Fruit fly (Drosophila melanogaster): ENCODE results near the gene CG10343.

CG10343 gene

dm6 chr2L:18751337-18751736, 48.1 kb downstream of the CG10343 start:
- TF ChIP-seq Hr4 (GFP tag; optimal IDR thresholded peaks at IDR 0.05) (peak; percentile 44), CG6276 (GFP tag; optimal IDR thresholded peaks at IDR 0.05) (peak; percentile 31), CG4318 (GFP tag; optimal IDR thresholded peaks at IDR 0.05) (peak; percentile 71), eg (GFP tag; IDR thresholded peaks at IDR 0.05) (no peak), dac (GFP tag; optimal IDR thresholded peaks at IDR 0.05) (peak; percentile 44), Sox15 (GFP tag; optimal IDR thresholded peaks at IDR 0.05) (no peak), lz (GFP tag; optimal IDR thresholded peaks at IDR 0.05) (no peak), dsx (GFP tag; optimal IDR thresholded peaks at IDR 0.05; ENCODE audit: poor library complexity, severe bottlenecking) (no peak), salr (GFP tag; optimal IDR thresholded peaks at IDR 0.05) (peak in 1 of 2 experiments; percentile 37), CG32006 (GFP tag; optimal IDR thresholded peaks at IDR 0.05) (peak; percentile 74)

dm6 chr2L:18752038-18752437, 48.8 kb downstream of the CG10343 start:
- peak; percentile 57 for TF ChIP-seq Ets96B (tag; optimal IDR thresholded peaks at IDR 0.05)
- peak in 1 of 2 experiments; percentile 16 for TF ChIP-seq salr (GFP tag; optimal IDR thresholded peaks at IDR 0.05)
- peak; percentile 50 for TF ChIP-seq CG16779 (tag; optimal IDR thresholded peaks at IDR 0.05)
- TF ChIP-seq achi (GFP tag; optimal IDR thresholded peaks at IDR 0.05) = peak; percentile 58
- TF ChIP-seq fd85E (GFP tag; optimal IDR thresholded peaks at IDR 0.05) = no peak
- TF ChIP-seq OdsH (GFP tag; optimal IDR thresholded peaks at IDR 0.05) = peak; percentile 49
- TF ChIP-seq net (GFP tag; optimal IDR thresholded peaks at IDR 0.05) = peak; percentile 21
- TF ChIP-seq dac (GFP tag; optimal IDR thresholded peaks at IDR 0.05) = peak; percentile 69
- peak; percentile 84 for TF ChIP-seq Hr4 (GFP tag; optimal IDR thresholded peaks at IDR 0.05)
- TF ChIP-seq Lpt (GFP tag; optimal IDR thresholded peaks at IDR 0.05) = peak; percentile 66
- no peak for TF ChIP-seq Hr38 (GFP tag; optimal IDR thresholded peaks at IDR 0.05)
- TF ChIP-seq CG11294 (GFP tag; IDR thresholded peaks at IDR 0.05) = peak; percentile 65
- TF ChIP-seq eg (GFP tag; IDR thresholded peaks at IDR 0.05) = peak; percentile 76
- TF ChIP-seq fd59A (GFP tag; optimal IDR thresholded peaks at IDR 0.05) = peak; percentile 20
- TF ChIP-seq Gug (GFP tag; IDR thresholded peaks at IDR 0.05) = peak; percentile 57
- peak; percentile 49 for TF ChIP-seq Sox14 (GFP tag; optimal IDR thresholded peaks at IDR 0.05)
- TF ChIP-seq CG10631 (GFP tag; optimal IDR thresholded peaks at IDR 0.05) = peak; percentile 59
- TF ChIP-seq CG4318 (GFP tag; optimal IDR thresholded peaks at IDR 0.05) = peak; percentile 69
- peak; percentile 85 for TF ChIP-seq CG15336 (GFP tag; IDR thresholded peaks at IDR 0.05)
- peak; percentile 12 for TF ChIP-seq Eip75B (GFP tag; optimal IDR thresholded peaks at IDR 0.05)
- TF ChIP-seq CG11902 (GFP tag; optimal IDR thresholded peaks at IDR 0.05) = no peak
- peak; percentile 32 for TF ChIP-seq pdm3 (GFP tag; optimal IDR thresholded peaks at IDR 0.05)
- no peak for TF ChIP-seq CG7368 (GFP tag; optimal IDR thresholded peaks at IDR 0.05)
- no peak for TF ChIP-seq CG9139 (GFP tag; optimal IDR thresholded peaks at IDR 0.05)
- TF ChIP-seq CG32006 (GFP tag; optimal IDR thresholded peaks at IDR 0.05) = peak; percentile 78
- TF ChIP-seq CG3032 (tag; optimal IDR thresholded peaks at IDR 0.05) = peak; percentile 16
- TF ChIP-seq CG6163 (GFP tag; IDR thresholded peaks at IDR 0.05) = peak; percentile 75
- TF ChIP-seq CG6276 (GFP tag; optimal IDR thresholded peaks at IDR 0.05) = peak; percentile 72
- peak; percentile 88 for TF ChIP-seq CG8119 (GFP tag; IDR thresholded peaks at IDR 0.05)
- TF ChIP-seq dsx (GFP tag; optimal IDR thresholded peaks at IDR 0.05; ENCODE audit: poor library complexity, severe bottlenecking) = no peak
- TF ChIP-seq CG10669 (GFP tag; optimal IDR thresholded peaks at IDR 0.05) = no peak
- peak; percentile 33 for TF ChIP-seq acj6 (GFP tag; optimal IDR thresholded peaks at IDR 0.05)
- peak; percentile 89 for TF ChIP-seq Eip78C (GFP tag)
- TF ChIP-seq CG3919 (GFP tag; optimal IDR thresholded peaks at IDR 0.05) = peak; percentile 31

dm6 chr2L:18752823-18753222, 49.5 kb downstream of the CG10343 start:
- no peak for TF ChIP-seq fkh (GFP tag; optimal IDR thresholded peaks at IDR 0.05)
- no peak for TF ChIP-seq CG9139 (GFP tag; optimal IDR thresholded peaks at IDR 0.05)
- TF ChIP-seq CG6808 (GFP tag; optimal IDR thresholded peaks at IDR 0.05) = no peak
- no peak for TF ChIP-seq Hr39 (GFP tag; optimal IDR thresholded peaks at IDR 0.05)
- TF ChIP-seq CG34406 (GFP tag; optimal IDR thresholded peaks at IDR 0.05) = no peak
- TF ChIP-seq svp (GFP tag) = no peak
- no peak for TF ChIP-seq Ets21C (GFP tag; optimal IDR thresholded peaks at IDR 0.05)
- TF ChIP-seq CG3919 (GFP tag; optimal IDR thresholded peaks at IDR 0.05) = peak; percentile 3
- TF ChIP-seq CG11762 (GFP tag; optimal IDR thresholded peaks at IDR 0.05; ENCODE audit: insufficient read depth) = peak; percentile 23
- no peak for TF ChIP-seq CG3032 (tag; optimal IDR thresholded peaks at IDR 0.05)
- no peak for TF ChIP-seq acj6 (GFP tag; optimal IDR thresholded peaks at IDR 0.05)
- peak; percentile 63 for TF ChIP-seq CG15336 (GFP tag; IDR thresholded peaks at IDR 0.05)
- no peak for TF ChIP-seq Met (GFP tag; optimal IDR thresholded peaks at IDR 0.05)
- no peak for TF ChIP-seq CG6854 (GFP tag; optimal IDR thresholded peaks at IDR 0.05)
- TF ChIP-seq Eip75B (GFP tag; optimal IDR thresholded peaks at IDR 0.05) = peak; percentile 3
- TF ChIP-seq CG8632 (GFP tag; optimal IDR thresholded peaks at IDR 0.05) = no peak
- peak; percentile 11 for TF ChIP-seq net (GFP tag; optimal IDR thresholded peaks at IDR 0.05)
- TF ChIP-seq CG10669 (GFP tag; optimal IDR thresholded peaks at IDR 0.05) = no peak
- no peak for TF ChIP-seq CG1621 (tag; optimal IDR thresholded peaks at IDR 0.05)
- TF ChIP-seq CG11902 (GFP tag; optimal IDR thresholded peaks at IDR 0.05) = no peak
- peak; percentile 49 for TF ChIP-seq Hr4 (GFP tag; optimal IDR thresholded peaks at IDR 0.05)
- TF ChIP-seq Smox (GFP tag; optimal IDR thresholded peaks at IDR 0.05) = no peak
